Fruit fly (Drosophila melanogaster) Kc167 (cell line): ENCODE data around the gene TM9SF3.

Source experiments
- Myc ChIP-seq: fragments of >200 bp; optimal IDR thresholded peaks from 2 replicates; lab custom pipeline; 2017; ENCODE audit warnings: missing external identifiers
- Sin3A ChIP-seq: fragments of >200 bp; optimal IDR thresholded peaks from 2 replicates; lab custom pipeline; 2018; ENCODE audit warnings: missing external identifiers
- h ChIP-seq: fragments of >200 bp; optimal IDR thresholded peaks from 3 replicates; lab custom pipeline; 2018; ENCODE audit warnings: missing external identifiers
- insv ChIP-seq: fragments of >200 bp; optimal IDR thresholded peaks from 3 replicates; lab custom pipeline; 2018; ENCODE audit warnings: missing external identifiers
- psq ChIP-seq: fragments of >200 bp; optimal IDR thresholded peaks from 2 replicates; lab custom pipeline; 2017; ENCODE audit warnings: missing external identifiers
- ttk ChIP-seq: sonication (Bioruptor generic); optimal IDR thresholded peaks from 2 replicates; lab custom pipeline; 2017; ENCODE audit warnings: missing external identifiers

The TM9SF3 gene

DNA sequence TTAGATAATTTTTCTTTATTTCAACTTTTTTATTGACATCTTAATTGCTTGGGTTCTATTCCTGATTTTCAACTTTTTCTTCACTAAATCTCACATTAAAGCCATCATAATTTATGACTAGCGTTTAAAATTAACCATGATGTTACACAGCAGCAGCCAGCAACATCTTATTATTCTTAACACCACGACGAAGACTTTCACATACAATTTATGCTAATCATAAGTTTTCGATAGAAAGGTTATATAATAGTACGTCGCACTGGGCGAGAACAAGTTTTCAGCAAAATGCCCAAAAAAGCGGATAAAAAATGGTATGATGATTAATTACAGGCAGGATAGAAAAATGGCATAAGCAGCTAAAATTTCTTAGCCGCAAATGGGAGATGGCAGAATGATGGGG, 28.1 kb upstream of the TM9SF3 start:
- no peak for TF ChIP-seq h (lab: Kevin White, UChicago)
- no peak for TF ChIP-seq Myc (lab: Kevin White, UChicago)
- no peak for TF ChIP-seq ttk (lab: Kevin White, UChicago)
- TF ChIP-seq psq (lab: Kevin White, UChicago): no peak
- no peak for TF ChIP-seq Sin3A
- no peak for TF ChIP-seq insv (lab: Kevin White, UChicago)

DNA sequence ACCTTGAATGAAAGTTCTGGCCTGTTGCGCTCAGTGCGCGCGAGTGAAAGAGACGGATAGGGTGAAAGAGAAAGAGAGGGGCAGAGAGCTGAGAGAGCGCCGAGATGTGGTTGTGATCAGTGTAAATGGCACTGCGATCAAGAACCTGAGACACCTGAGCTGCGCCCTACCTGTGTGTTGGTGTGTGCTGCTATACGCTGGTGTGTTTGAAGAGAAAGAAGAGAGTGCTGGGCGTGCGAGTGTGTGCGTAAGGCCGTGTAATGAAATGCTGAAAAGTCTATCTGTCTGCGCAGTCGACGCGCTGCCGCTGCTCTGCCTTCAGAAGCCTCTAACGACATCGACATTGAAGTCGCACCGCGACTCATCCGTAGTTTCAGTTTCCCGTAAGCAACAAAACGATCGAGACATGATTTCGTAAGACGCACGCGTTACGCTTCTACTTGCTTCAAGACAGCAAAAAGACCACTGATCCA, 26.9 kb upstream of the TM9SF3 start, which contains the start of gene Blimp-1:
Blimp-1 (plus strand) TSS at position 376 of the 473 bp plus-strand sequence.
- TF ChIP-seq Sin3A: no peak
- TF ChIP-seq h (lab: Kevin White, UChicago): no peak
- TF ChIP-seq Myc (lab: Kevin White, UChicago): no peak
- no peak for TF ChIP-seq ttk (lab: Kevin White, UChicago)
- no peak for TF ChIP-seq insv (lab: Kevin White, UChicago)
- TF ChIP-seq psq (lab: Kevin White, UChicago): no peak

- no peak for TF ChIP-seq insv (lab: Kevin White, UChicago)
- no peak for TF ChIP-seq Myc (lab: Kevin White, UChicago)
- no peak for TF ChIP-seq psq (lab: Kevin White, UChicago)
- TF ChIP-seq h (lab: Kevin White, UChicago): no peak
- no peak for TF ChIP-seq Sin3A
- TF ChIP-seq ttk (lab: Kevin White, UChicago): no peak
Measured at dm6 chr3L:5630176-5630583, 26.4 kb upstream of the TM9SF3 start.

DNA sequence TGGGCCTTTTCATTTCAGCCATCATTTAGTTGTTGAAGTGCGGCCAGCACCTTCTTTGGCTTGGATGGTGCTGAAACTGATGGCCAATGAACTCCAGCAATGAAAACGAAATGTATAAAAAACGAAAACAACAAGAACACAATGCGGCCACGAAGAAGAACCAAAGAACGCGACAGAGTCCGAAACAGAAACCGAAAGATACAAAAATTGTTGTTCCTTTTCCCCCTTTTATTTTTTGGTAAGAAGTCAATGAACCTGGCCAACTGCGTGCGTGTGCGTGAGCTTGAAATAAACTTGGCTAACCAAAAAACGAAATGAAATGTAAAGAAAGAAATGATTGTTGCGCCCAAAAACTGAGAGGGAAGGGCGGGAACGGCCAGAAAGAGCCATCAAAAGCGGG, 24.0 kb upstream of the TM9SF3 start:
- TF ChIP-seq ttk (lab: Kevin White, UChicago) (no peak), insv (lab: Kevin White, UChicago) (no peak), h (lab: Kevin White, UChicago) (no peak), Sin3A (no peak), psq (lab: Kevin White, UChicago) (no peak), Myc (lab: Kevin White, UChicago) (no peak)

- no peak for TF ChIP-seq Sin3A
- TF ChIP-seq h (lab: Kevin White, UChicago): no peak
- no peak for TF ChIP-seq ttk (lab: Kevin White, UChicago)
- TF ChIP-seq insv (lab: Kevin White, UChicago): no peak
- TF ChIP-seq psq (lab: Kevin White, UChicago): no peak
- no peak for TF ChIP-seq Myc (lab: Kevin White, UChicago)
Measured at dm6 chr3L:5626465-5626864, 22.7 kb upstream of the TM9SF3 start.

DNA sequence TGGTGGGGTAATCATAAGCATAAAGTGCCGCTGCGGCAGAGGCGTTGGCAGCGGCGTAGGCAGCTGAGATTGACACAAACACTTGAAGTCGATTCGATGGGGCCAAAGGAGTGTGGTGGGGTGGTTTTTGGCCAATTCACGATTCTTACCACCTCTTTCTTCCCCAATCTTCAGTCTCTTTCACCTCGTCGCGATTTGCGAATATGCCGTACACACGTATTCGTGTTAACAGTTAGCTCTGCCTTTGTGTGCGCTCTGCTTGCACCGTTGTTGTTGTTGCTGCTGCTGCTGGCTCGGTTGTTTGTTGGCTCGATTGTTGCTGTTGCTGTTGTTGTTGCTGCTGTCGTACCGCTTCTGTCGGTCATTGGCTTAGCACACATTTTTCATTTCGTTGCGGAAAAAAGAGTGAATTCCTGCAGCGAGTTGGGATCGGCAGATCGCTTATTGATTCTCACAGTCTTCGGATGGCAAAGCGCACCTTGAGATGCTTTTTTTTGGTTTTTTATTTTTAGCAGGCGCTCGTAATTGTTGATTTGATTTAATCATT, 21.4 kb upstream of the TM9SF3 start:
- TF ChIP-seq Sin3A (no peak), ttk (lab: Kevin White, UChicago) (no peak), h (lab: Kevin White, UChicago) (no peak)

DNA sequence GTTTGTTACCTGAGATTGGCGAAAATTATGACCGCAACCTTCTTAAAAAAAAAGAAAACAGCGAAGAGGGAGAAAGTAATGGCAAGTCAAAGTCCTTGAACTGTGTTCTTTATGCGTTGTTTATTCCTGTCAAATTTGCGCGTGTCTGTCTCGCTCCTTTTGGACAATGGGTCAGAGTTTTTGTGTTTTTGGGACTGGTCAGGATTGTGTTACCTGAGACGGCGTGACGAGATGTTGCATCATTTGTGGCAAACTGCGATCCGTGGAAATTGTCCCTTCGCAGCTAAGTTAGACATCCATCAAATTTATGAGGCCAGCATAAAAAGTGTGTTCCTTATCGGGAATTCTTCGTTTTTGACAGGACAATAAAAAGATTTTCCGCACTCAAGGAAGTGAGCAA, 19.5 kb upstream of the TM9SF3 start:
- TF ChIP-seq insv (lab: Kevin White, UChicago) (no peak), Myc (lab: Kevin White, UChicago) (no peak), psq (lab: Kevin White, UChicago) (no peak), h (lab: Kevin White, UChicago) (no peak)

DNA sequence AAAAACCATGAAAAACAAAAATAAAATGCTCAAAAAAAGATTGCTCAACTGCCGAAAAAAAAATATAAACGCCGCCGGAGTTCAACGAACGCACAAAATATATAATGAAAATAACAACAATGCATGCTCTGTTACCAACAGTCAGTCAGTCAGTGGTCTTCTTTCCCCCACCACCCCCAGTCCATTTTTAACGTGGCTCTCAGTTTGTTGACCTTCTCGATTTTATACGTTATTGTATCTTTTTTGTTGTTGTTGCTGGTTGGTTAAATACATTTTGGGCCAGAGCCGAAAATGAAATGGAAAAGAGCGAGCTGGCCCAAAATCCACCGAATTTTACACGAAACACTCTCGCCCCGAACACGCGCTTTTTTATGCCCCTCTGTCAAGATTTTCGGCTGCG, 18.1 kb upstream of the TM9SF3 start:
- no peak for TF ChIP-seq Sin3A

dm6 chr3L:5621506-5621905, 17.7 kb upstream of the TM9SF3 start:
- TF ChIP-seq Sin3A (no peak), insv (lab: Kevin White, UChicago) (no peak), psq (lab: Kevin White, UChicago) (no peak), ttk (lab: Kevin White, UChicago) (no peak), h (lab: Kevin White, UChicago) (no peak), Myc (lab: Kevin White, UChicago) (no peak)

dm6 chr3L:5618697-5619096, 14.9 kb upstream of the TM9SF3 start:
- TF ChIP-seq insv (lab: Kevin White, UChicago) (no peak), h (lab: Kevin White, UChicago) (no peak), Myc (lab: Kevin White, UChicago) (no peak), Sin3A (no peak)

DNA sequence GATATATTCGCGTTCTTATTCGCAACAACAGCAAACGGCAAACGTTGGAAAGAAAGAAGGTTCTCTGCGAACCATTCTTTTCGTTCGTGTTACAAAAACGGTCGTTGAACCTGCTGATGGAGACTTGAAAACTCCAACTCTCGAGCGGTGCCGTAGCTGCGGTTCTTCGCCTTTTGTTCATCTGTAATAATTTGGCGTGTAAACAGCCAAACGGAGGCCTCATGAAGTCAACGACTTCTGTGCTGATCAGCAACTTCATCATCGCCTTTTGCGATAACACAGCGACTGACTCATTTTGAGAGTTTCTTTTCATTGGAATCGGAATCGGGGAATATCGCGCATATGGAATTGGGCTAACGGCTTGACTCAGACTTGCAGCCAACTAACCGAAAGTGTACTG, 13.6 kb upstream of the TM9SF3 start:
- no peak for TF ChIP-seq Sin3A
- no peak for TF ChIP-seq ttk (lab: Kevin White, UChicago)
- TF ChIP-seq insv (lab: Kevin White, UChicago): no peak
- TF ChIP-seq psq (lab: Kevin White, UChicago): no peak
- no peak for TF ChIP-seq Myc (lab: Kevin White, UChicago)
- no peak for TF ChIP-seq h (lab: Kevin White, UChicago)

dm6 chr3L:5616472-5616871, 12.7 kb upstream of the TM9SF3 start:
- no peak for TF ChIP-seq psq (lab: Kevin White, UChicago)
- no peak for TF ChIP-seq ttk (lab: Kevin White, UChicago)
- no peak for TF ChIP-seq Sin3A
- no peak for TF ChIP-seq insv (lab: Kevin White, UChicago)
- TF ChIP-seq Myc (lab: Kevin White, UChicago): no peak
- no peak for TF ChIP-seq h (lab: Kevin White, UChicago)

- TF ChIP-seq insv (lab: Kevin White, UChicago): no peak
- no peak for TF ChIP-seq ttk (lab: Kevin White, UChicago)
- no peak for TF ChIP-seq Sin3A
- TF ChIP-seq psq (lab: Kevin White, UChicago): no peak
- TF ChIP-seq h (lab: Kevin White, UChicago): no peak
- no peak for TF ChIP-seq Myc (lab: Kevin White, UChicago)
Measured at dm6 chr3L:5615744-5616143, 12.0 kb upstream of the TM9SF3 start.
